Worm (Caenorhabditis elegans): Measurements from ENCODE around the gene C03B1.1.

DNA sequence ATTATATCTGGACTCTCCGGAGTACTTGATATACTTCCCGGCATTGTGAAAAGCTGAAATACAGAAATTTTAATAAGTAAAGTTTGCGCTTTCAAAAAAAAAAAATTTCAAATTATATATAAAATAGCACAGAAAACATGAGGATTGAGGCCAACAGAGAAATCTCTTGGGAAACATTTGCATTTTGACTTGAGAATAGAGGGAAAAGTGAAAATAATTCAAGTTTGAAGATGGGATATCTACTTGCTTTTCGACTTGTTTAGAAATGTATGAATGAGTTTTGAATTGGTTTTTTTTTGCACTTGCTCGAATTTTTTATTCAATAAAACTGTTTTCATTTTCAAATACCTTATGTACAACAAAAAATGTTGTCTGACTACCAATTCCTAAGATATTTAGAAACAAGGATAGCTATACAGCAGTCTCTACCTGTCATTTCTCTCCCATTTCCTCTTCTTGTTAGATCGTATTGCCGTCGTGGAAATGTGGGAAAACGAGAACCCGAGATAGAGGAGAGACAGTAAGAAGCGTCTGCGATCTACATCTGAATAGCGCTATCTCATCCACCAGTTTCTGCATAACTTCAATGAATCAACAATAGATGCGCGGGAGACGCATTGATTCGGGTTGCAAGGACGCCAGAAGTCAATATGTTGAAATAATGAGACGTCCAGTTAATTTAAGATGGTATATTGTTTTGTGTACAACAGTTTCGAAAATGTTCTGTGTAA is 42.0 kb downstream of the C03B1.1 start, which contains the start of gene T22E5.6:
- no peak for TF ChIP-seq W03F9.2 (tag; optimal IDR thresholded peaks at IDR 0.05)
- TF ChIP-seq him-1 (tag; optimal IDR thresholded peaks at IDR 0.05): no peak
